Worm (Caenorhabditis elegans): ENCODE data around the gene C02F4.4.

DNA sequence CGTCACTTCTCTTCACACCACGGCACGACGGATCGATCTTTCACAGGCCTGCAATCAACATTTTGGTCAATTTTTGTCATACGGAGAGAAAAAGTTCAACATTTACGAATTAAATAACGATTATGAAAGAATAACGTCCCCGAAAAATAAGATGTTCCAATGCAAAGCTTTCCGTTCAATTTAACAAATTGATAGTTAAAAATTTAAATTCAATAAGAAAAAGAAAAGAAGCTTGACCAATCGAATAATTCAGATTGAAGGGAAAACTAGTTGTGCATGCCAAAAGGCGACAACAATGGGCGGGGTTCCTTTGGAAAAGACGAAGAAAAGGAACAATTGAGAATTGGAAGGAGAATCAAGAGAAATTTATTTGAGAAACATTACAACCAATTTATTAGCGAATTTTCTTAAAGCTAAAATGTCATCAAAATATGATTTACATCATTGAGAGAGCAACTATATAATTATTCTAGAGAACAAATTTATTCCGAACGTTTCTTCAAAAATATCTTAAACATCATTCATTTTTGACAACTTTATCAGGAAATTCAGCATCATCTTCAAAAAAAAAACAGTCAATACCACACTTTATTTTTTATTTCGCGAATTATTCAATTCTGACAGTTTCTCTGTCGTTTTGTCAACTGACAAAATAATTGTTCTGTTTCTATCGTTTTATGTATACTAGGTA, 13.3 kb downstream of the C02F4.4 start, which contains the start of gene tax-6:
- TF ChIP-seq mxl-3 (GFP tag; optimal IDR thresholded peaks at IDR 0.05) (no peak), unc-62 (GFP tag; optimal IDR thresholded peaks at IDR 0.05 in 1 of 2) (no peak), unc-62 (tag; optimal IDR thresholded peaks at IDR 0.05) (no peak), mep-1 (tag; optimal IDR thresholded peaks at IDR 0.05) (no peak), cey-2 (tag; optimal IDR thresholded peaks at IDR 0.05; ENCODE audit: borderline replicate concordance, insufficient read depth) (no peak), R02D3.7 (tag; optimal IDR thresholded peaks at IDR 0.05) (no peak), ceh-82 (tag; optimal IDR thresholded peaks at IDR 0.05) (no peak), ZK546.5 (tag; optimal IDR thresholded peaks at IDR 0.05) (no peak), fos-1 (tag; optimal IDR thresholded peaks at IDR 0.05) (no peak), gei-8 (GFP tag; optimal IDR thresholded peaks at IDR 0.05) (no peak), nhr-77 (tag; optimal IDR thresholded peaks at IDR 0.05) (no peak), lin-15B (tag; optimal IDR thresholded peaks at IDR 0.05) (no peak)

Data from whole organism, L4 larva.